Fruit fly (Drosophila melanogaster) whole organism, embryonic: Measurements from ENCODE around the gene CG31287.
A peak's percentile ranks its signal among the peaks of the same experiment; 100 is the strongest.

Experiments used
- Adf1 ChIP-seq: fragments of 200-800 bp; sonication (Bioruptor generic); IDR thresholded peaks from 2 replicates; pipeline ENCODE4 v1.3.6; 2022; ENCODE audit warnings: missing biosample characterization, missing genetic modification characterization
- CG12219 ChIP-seq: fragments of 200-800 bp; sonication (Bioruptor generic); optimal IDR thresholded peaks from 3 replicates; lab custom pipeline; 2018; ENCODE audit warnings: missing biosample characterization, mild to moderate bottlenecking, missing genetic modification characterization
- CG13287 ChIP-seq: fragments of 200-800 bp; sonication (Bioruptor generic); IDR thresholded peaks from 2 replicates; pipeline ENCODE4 v1.3.6; 2022; ENCODE audit warnings: missing biosample characterization, missing genetic modification characterization; ENCODE audit not compliant: partially characterized antibody
- CG1647 ChIP-seq: fragments of 200-800 bp; sonication (Bioruptor generic); optimal IDR thresholded peaks from 3 replicates; lab custom pipeline; 2016; ENCODE audit warnings: missing biosample characterization, missing genetic modification characterization
- CG16813 ChIP-seq: fragments of 200-800 bp; sonication (Bioruptor generic); IDR thresholded peaks from 3 replicates; pipeline ENCODE4 v1.3.6; 2022; ENCODE audit warnings: missing biosample characterization, missing genetic modification characterization; ENCODE audit not compliant: partially characterized antibody
- CG17385 ChIP-seq: fragments of 200-800 bp; sonication (Bioruptor generic); optimal IDR thresholded peaks from 3 replicates; lab custom pipeline; 2018; ENCODE audit warnings: missing biosample characterization, mild to moderate bottlenecking, missing genetic modification characterization
- CG18599 ChIP-seq: fragments of 200-800 bp; sonication (Bioruptor generic); optimal IDR thresholded peaks from 3 replicates; lab custom pipeline; 2017; ENCODE audit warnings: missing biosample characterization, missing genetic modification characterization, mild to moderate bottlenecking, moderate library complexity, missing genetic modification reagents
- CG2678 ChIP-seq: fragments of 200-800 bp; sonication (Bioruptor generic); optimal IDR thresholded peaks from 3 replicates; lab custom pipeline; 2019; ENCODE audit warnings: missing biosample characterization, mild to moderate bottlenecking, missing genetic modification characterization, moderate library complexity
- CG3163 ChIP-seq: fragments of 200-800 bp; sonication (Bioruptor generic); optimal IDR thresholded peaks from 3 replicates; lab custom pipeline; 2016; ENCODE audit warnings: missing biosample characterization, missing genetic modification characterization
- CG34224 ChIP-seq: fragments of 200-800 bp; sonication (Bioruptor generic); IDR thresholded peaks from 3 replicates; pipeline ENCODE4 v1.3.6; 2022; ENCODE audit warnings: missing biosample characterization, missing genetic modification characterization; ENCODE audit not compliant: partially characterized antibody
- CG8944 ChIP-seq: fragments of 200-800 bp; sonication (Bioruptor generic); optimal IDR thresholded peaks from 3 replicates; lab custom pipeline; 2016; ENCODE audit warnings: missing biosample characterization, missing genetic modification characterization
- D19A ChIP-seq: fragments of 200-800 bp; optimal IDR thresholded peaks from 3 replicates; lab custom pipeline; 2019; ENCODE audit warnings: missing biosample characterization, mild to moderate bottlenecking, missing genetic modification characterization, moderate library complexity
- Drgx ChIP-seq: fragments of 200-800 bp; sonication (Bioruptor generic); IDR thresholded peaks from 2 replicates; pipeline ENCODE4 v1.3.6; 2022; ENCODE audit warnings: missing biosample characterization, missing genetic modification characterization
- Hand ChIP-seq: fragments of 200-800 bp; sonication (Bioruptor generic); optimal IDR thresholded peaks from 2 replicates; lab custom pipeline; 2017; ENCODE audit warnings: mild to moderate bottlenecking, missing biosample characterization, missing genetic modification reagents, missing genetic modification characterization
- Hr78 ChIP-seq, 2 experiments: fragments of 200-800 bp in 1 of 2; fragments of >200 bp in 1 of 2; sonication (Bioruptor generic) in 1 of 2; optimal IDR thresholded peaks; 2 replicates each; lab custom pipeline; 2017 to 2019; ENCODE audit warnings: missing biosample characterization in 2 of 2, missing genetic modification characterization in 2 of 2, mild to moderate bottlenecking in 1 of 2, moderate library complexity in 1 of 2
- Max ChIP-seq: fragments of 200-800 bp; sonication (Bioruptor generic); optimal IDR thresholded peaks from 2 replicates; lab custom pipeline; 2016; ENCODE audit warnings: missing biosample characterization, mild to moderate bottlenecking, missing genetic modification characterization
- Med ChIP-seq: fragments of 200-800 bp; sonication (Bioruptor generic); peaks from one replicate; lab custom pipeline; 2016; ENCODE audit warnings: missing biosample characterization, missing genetic modification characterization, mild to moderate bottlenecking, inconsistent platforms, moderate library complexity
- Sox102F ChIP-seq: fragments of 200-800 bp; sonication (Bioruptor generic); optimal IDR thresholded peaks from 2 replicates; lab custom pipeline; 2018; ENCODE audit warnings: missing biosample characterization, mild to moderate bottlenecking, missing genetic modification characterization, moderate library complexity
- Trl ChIP-seq, 3 experiments: fragments of >200 bp in 2 of 3; fragments of 200-800 bp in 1 of 3; sonication (Bioruptor generic) in 1 of 3; optimal IDR thresholded peaks; 2 replicates in 1 of 3; 3 replicates in 2 of 3; lab custom pipeline; 2016 to 2017; ENCODE audit warnings: missing biosample characterization in 1 of 3, missing genetic modification characterization in 1 of 3
- br ChIP-seq: fragments of >200 bp; optimal IDR thresholded peaks from 2 replicates; lab custom pipeline; 2017
- cg ChIP-seq: fragments of 200-800 bp; sonication (Bioruptor generic); optimal IDR thresholded peaks from 3 replicates; lab custom pipeline; 2019; ENCODE audit warnings: missing biosample characterization, mild to moderate bottlenecking, missing genetic modification characterization, moderate library complexity
- chinmo ChIP-seq: fragments of 200-800 bp; sonication (Bioruptor generic); IDR thresholded peaks from 4 replicates; pipeline ENCODE4 v1.3.6; 2022; ENCODE audit warnings: missing biosample characterization, missing genetic modification characterization; ENCODE audit not compliant: partially characterized antibody
- cwo ChIP-seq: fragments of 200-800 bp; sonication (Bioruptor generic); optimal IDR thresholded peaks from 3 replicates; lab custom pipeline; 2017; ENCODE audit warnings: missing biosample characterization, missing genetic modification characterization, mild to moderate bottlenecking, moderate library complexity, missing genetic modification reagents
- da ChIP-seq: fragments of 200-800 bp; sonication (Bioruptor generic); optimal IDR thresholded peaks from 2 replicates; lab custom pipeline; 2016; ENCODE audit warnings: missing biosample characterization, missing genetic modification characterization
- dysf ChIP-seq: fragments of 200-800 bp; sonication (Bioruptor generic); IDR thresholded peaks from 3 replicates; pipeline ENCODE4 v1.3.6; 2022; ENCODE audit warnings: missing biosample characterization, missing genetic modification characterization
- gem ChIP-seq: fragments of 200-800 bp; sonication (Bioruptor generic); optimal IDR thresholded peaks from 2 replicates; lab custom pipeline; 2019; ENCODE audit warnings: missing biosample characterization, mild to moderate bottlenecking, missing genetic modification characterization, moderate library complexity
- hbn ChIP-seq: fragments of 200-800 bp; sonication (Bioruptor generic); IDR thresholded peaks from 2 replicates; pipeline ENCODE4 v1.3.6; 2022; ENCODE audit warnings: missing biosample characterization, missing genetic modification characterization; ENCODE audit not compliant: partially characterized antibody
- lbe ChIP-seq: fragments of 200-800 bp; sonication (Bioruptor generic); optimal IDR thresholded peaks from 2 replicates; lab custom pipeline; 2016; ENCODE audit warnings: missing biosample characterization, mild to moderate bottlenecking, missing genetic modification characterization
- nom ChIP-seq: fragments of 200-800 bp; sonication (Bioruptor generic); optimal IDR thresholded peaks from 2 replicates; lab custom pipeline; 2017; ENCODE audit warnings: missing biosample characterization, missing genetic modification characterization, mild to moderate bottlenecking, moderate library complexity, missing genetic modification reagents
- prd ChIP-seq, 3 experiments: fragments of >200 bp in 2 of 3; fragments of 200-800 bp in 1 of 3; sonication (Bioruptor generic) in 1 of 3; optimal IDR thresholded peaks in 2 of 3; IDR thresholded peaks in 1 of 3; 2 replicates in 2 of 3; 3 replicates in 1 of 3; pipeline versions ENCODE4 v1.3.6 to Lab custom; 2017 to 2022; ENCODE audit warnings: missing biosample characterization in 1 of 3, missing genetic modification characterization in 1 of 3
- ranshi ChIP-seq: fragments of 200-800 bp; sonication (Bioruptor generic); IDR thresholded peaks from 2 replicates; pipeline ENCODE4 v1.3.6; 2022; ENCODE audit warnings: missing biosample characterization, missing genetic modification characterization
- rib ChIP-seq: fragments of 200-800 bp; sonication (Bioruptor generic); IDR thresholded peaks from 2 replicates; pipeline ENCODE4 v1.3.6; 2022; ENCODE audit warnings: missing biosample characterization, missing genetic modification characterization
- sim ChIP-seq: fragments of 200-800 bp; sonication (Bioruptor generic); IDR thresholded peaks from 2 replicates; pipeline ENCODE4 v1.3.6; 2022; ENCODE audit warnings: missing biosample characterization, missing genetic modification characterization
- so ChIP-seq: fragments of 200-800 bp; sonication (Bioruptor generic); IDR thresholded peaks from 3 replicates; pipeline ENCODE4 v1.3.6; 2022; ENCODE audit warnings: missing biosample characterization, missing genetic modification characterization
- tup ChIP-seq: fragments of 200-800 bp; sonication (Bioruptor generic); optimal IDR thresholded peaks from 2 replicates; lab custom pipeline; 2016; ENCODE audit warnings: missing biosample characterization, mild to moderate bottlenecking, missing genetic modification characterization, moderate library complexity
- z ChIP-seq: fragments of 200-800 bp; sonication (Bioruptor generic); IDR thresholded peaks from 3 replicates; pipeline ENCODE4 v1.3.6; 2022; ENCODE audit warnings: missing biosample characterization, missing genetic modification characterization

Gene CG31287

dm6 chr3R:16203025-16203421 is at the start of gene CG31287, which contains the start of gene CG6126:
TSS of gene CG31287 (plus strand) at chr3R:16203371.
TSS of gene CG6126 (minus strand) at chr3R:16203083.
- TF ChIP-seq CG18599: no peak
- TF ChIP-seq Sox102F (GFP tag; lab: Kevin White, UChicago): no peak
- TF ChIP-seq CG13287 (GFP tag; lab: Robert Waterston, UW): 0 out of 2 replicates have a peak, but pooled peaks have one; percentile 12
- peak; percentile 16; the same call in 1 of the 2 replicates for TF ChIP-seq rib (GFP tag; lab: Robert Waterston, UW)
- TF ChIP-seq prd (optimal IDR thresholded peaks at IDR 0.05; lab: Kevin White, UChicago): no peak
- TF ChIP-seq prd (GFP tag; IDR thresholded peaks at IDR 0.05; lab: Robert Waterston, UW): no peak
- TF ChIP-seq chinmo (GFP tag; lab: Robert Waterston, UW): peak; percentile 88; the same call in 1 of the 4 replicates
- TF ChIP-seq so (GFP tag; lab: Robert Waterston, UW): peak; percentile 26; the same call in 1 of the 3 replicates
- 0 out of 2 replicates have a peak, but pooled peaks have one; percentile 16 for TF ChIP-seq hbn (GFP tag; lab: Robert Waterston, UW)
- peak in 1 of 2 experiments; percentile 1 for TF ChIP-seq Hr78 (GFP tag; optimal IDR thresholded peaks at IDR 0.05; lab: Kevin White, UChicago)
- TF ChIP-seq Max (GFP tag; lab: Kevin White, UChicago): no peak
- TF ChIP-seq Trl (optimal IDR thresholded peaks at IDR 0.05; lab: Kevin White, UChicago): peak in 1 of 2 experiments; percentile 77
- TF ChIP-seq Trl (GFP tag; optimal IDR thresholded peaks at IDR 0.05; lab: Kevin White, UChicago): no peak
- TF ChIP-seq Adf1 (GFP tag; lab: Robert Waterston, UW): peak; percentile 18; the same call in 1 of the 2 replicates
- peak; percentile 9 for TF ChIP-seq cwo (GFP tag; lab: Kevin White, UChicago)
- TF ChIP-seq Med (GFP tag; lab: Kevin White, UChicago): peak; percentile 63
- peak; percentile 19; the same call in 1 of the 2 replicates for TF ChIP-seq Drgx (GFP tag; lab: Robert Waterston, UW)
- TF ChIP-seq Hand (GFP tag; lab: Kevin White, UChicago): peak; percentile 11
- peak; percentile 80 for TF ChIP-seq z (GFP tag; lab: Robert Waterston, UW)
- peak; percentile 69 for TF ChIP-seq CG3163 (GFP tag; lab: Kevin White, UChicago)

- no peak for TF ChIP-seq da (GFP tag; lab: Kevin White, UChicago)
- TF ChIP-seq cg (GFP tag; lab: Kevin White, UChicago): no peak
- TF ChIP-seq CG34224: no peak
- no peak for TF ChIP-seq CG1647 (GFP tag; lab: Kevin White, UChicago)
- TF ChIP-seq CG17385 (GFP tag; lab: Kevin White, UChicago): no peak
- TF ChIP-seq br (lab: Kevin White, UChicago): no peak
- TF ChIP-seq D19A: peak; percentile 58
- no peak for TF ChIP-seq CG12219
- no peak for TF ChIP-seq CG8944 (GFP tag; lab: Kevin White, UChicago)
- peak; percentile 57 for TF ChIP-seq Drgx (GFP tag; lab: Robert Waterston, UW)
- no peak for TF ChIP-seq dysf (GFP tag; lab: Robert Waterston, UW)
- peak; percentile 13 for TF ChIP-seq gem (tag; lab: Kevin White, UChicago)
- peak; percentile 2 for TF ChIP-seq CG2678 (tag; lab: Kevin White, UChicago)
- TF ChIP-seq nom (GFP tag; lab: Kevin White, UChicago): peak; percentile 24
- no peak for TF ChIP-seq tup (GFP tag; lab: Kevin White, UChicago)
- TF ChIP-seq CG16813 (GFP tag; lab: Robert Waterston, UW): no peak
- no peak for TF ChIP-seq ranshi
- TF ChIP-seq lbe: peak; percentile 44
- no peak for TF ChIP-seq sim
These were observed 48.9 kb upstream of the CG31287 start for dm6 chr3R:16154263-16154662.
